Worm (Caenorhabditis elegans) whole organism, mixed stage, embryonic: ENCODE data around the gene K09E9.3.

Experiments used
- ceh-39 ChIP-seq: fragments of 150-350 bp; optimal IDR thresholded peaks from 2 replicates; lab custom pipeline; 2014; ENCODE audit warnings: missing biosample characterization, missing genetic modification characterization
- ces-1 ChIP-seq: fragments of 150-350 bp; optimal IDR thresholded peaks from 2 replicates; lab custom pipeline; 2014; ENCODE audit warnings: missing biosample characterization, missing genetic modification reagents, missing genetic modification characterization
- elt-1 ChIP-seq: sonication (generic microtip); optimal IDR thresholded peaks from 2 replicates; lab custom pipeline; 2017; ENCODE audit warnings: missing genetic modification characterization, mild to moderate bottlenecking, missing compliant biosample characterization, antibody characterized with exemption, moderate library complexity, borderline replicate concordance; ENCODE audit not compliant: insufficient read depth
- mep-1 ChIP-seq: fragments of 150-350 bp; optimal IDR thresholded peaks from 2 replicates; lab custom pipeline; 2017; ENCODE audit warnings: missing biosample characterization, missing genetic modification reagents, missing genetic modification characterization, inconsistent platforms
- nhr-12 ChIP-seq: fragments of 150-350 bp; optimal IDR thresholded peaks from 2 replicates; lab custom pipeline; 2014; ENCODE audit warnings: missing biosample characterization, missing genetic modification characterization
- nhr-237 ChIP-seq: fragments of 150-350 bp; optimal IDR thresholded peaks from 2 replicates; lab custom pipeline; 2014; ENCODE audit warnings: missing biosample characterization, missing genetic modification characterization
- snpc-4 ChIP-seq: fragments of 150-350 bp; optimal IDR thresholded peaks from 2 replicates; lab custom pipeline; 2014; ENCODE audit warnings: missing biosample characterization, missing genetic modification characterization
- sptf-1 ChIP-seq: sonication (generic microtip); optimal IDR thresholded peaks from 2 replicates; lab custom pipeline; 2017; ENCODE audit warnings: mild to moderate bottlenecking, missing genetic modification characterization, moderate library complexity, missing compliant biosample characterization
- unc-120 ChIP-seq: sonication (generic microtip); optimal IDR thresholded peaks from 2 replicates; lab custom pipeline; 2017; ENCODE audit warnings: missing genetic modification characterization, missing compliant biosample characterization; ENCODE audit not compliant: poor library complexity, severe bottlenecking
- unc-62 ChIP-seq: fragments of 150-350 bp; optimal IDR thresholded peaks from 2 replicates; lab custom pipeline; 2014; ENCODE audit warnings: missing biosample characterization, missing genetic modification reagents, missing genetic modification characterization
- ztf-11 ChIP-seq: fragments of 150-350 bp; optimal IDR thresholded peaks from 2 replicates; lab custom pipeline; 2014; ENCODE audit warnings: missing biosample characterization, missing genetic modification characterization

- TF ChIP-seq sptf-1 (tag; lab: Kevin White, UChicago): no peak
- no peak for TF ChIP-seq snpc-4
- TF ChIP-seq mep-1 (tag; lab: Kevin White, UChicago): no peak
- no peak for TF ChIP-seq ceh-39
- TF ChIP-seq nhr-12 (tag; lab: Kevin White, UChicago): no peak
- TF ChIP-seq nhr-237 (tag; lab: Kevin White, UChicago): no peak
- no peak for TF ChIP-seq ces-1 (GFP tag; lab: Kevin White, UChicago)
- TF ChIP-seq ztf-11: no peak
- no peak for TF ChIP-seq unc-120
- no peak for TF ChIP-seq unc-62
- TF ChIP-seq elt-1: no peak
Observed at ce11 chrX:15572021-15572420, 41.6 kb downstream of the K09E9.3 start.
